Worm (Caenorhabditis elegans) whole organism, young adult: ENCODE results near the gene F40G9.5.

Experiments used
- T26A5.8 ChIP-seq: sonication (generic microtip); optimal IDR thresholded peaks from 2 replicates; lab custom pipeline; 2016; ENCODE audit warnings: missing genetic modification characterization, missing compliant biosample characterization
- athp-1 ChIP-seq: sonication (generic microtip); optimal IDR thresholded peaks from 2 replicates; lab custom pipeline; 2017; ENCODE audit warnings: mild to moderate bottlenecking, missing genetic modification characterization, missing compliant biosample characterization

ce11 chrIII:183072-183471 lies 2.0 kb downstream of the F40G9.5 start:
- TF ChIP-seq T26A5.8, result no peak
- no peak for TF ChIP-seq athp-1
